Worm (Caenorhabditis elegans): ENCODE data around the gene dlst-1.

Gene dlst-1

ce11 chrV:6657532-6658259 is 51.2 kb downstream of the dlst-1 start (continued):
- TF ChIP-seq ztf-11 (tag; optimal IDR thresholded peaks at IDR 0.05) (no peak), nhr-42 (GFP tag; IDR thresholded peaks at IDR 0.05) (no peak), daf-19 (GFP tag; conservative IDR thresholded peaks at IDR 0.05) (no peak), nhr-28 (tag; optimal IDR thresholded peaks at IDR 0.05) (peak; percentile 22), vab-7 (GFP tag; IDR thresholded peaks at IDR 0.05) (no peak), zfp-3 (GFP tag; conservative IDR thresholded peaks at IDR 0.05) (no peak), ceh-62 (tag; optimal IDR thresholded peaks at IDR 0.05) (no peak), zip-11 (GFP tag; IDR thresholded peaks at IDR 0.05) (no peak), lin-13 (GFP tag; optimal IDR thresholded peaks at IDR 0.05) (no peak), cey-2 (tag; optimal IDR thresholded peaks at IDR 0.05; ENCODE audit: borderline replicate concordance, insufficient read depth) (no peak), mes-2 (tag; optimal IDR thresholded peaks at IDR 0.05; ENCODE audit: poor library complexity, severe bottlenecking) (peak; percentile 1), zip-2 (tag; optimal IDR thresholded peaks at IDR 0.05) (no peak), daf-16 (GFP tag; optimal IDR thresholded peaks at IDR 0.05) (no peak), daf-16 (tag; optimal IDR thresholded peaks at IDR 0.05) (peak; percentile 72), zfp-2 (tag; optimal IDR thresholded peaks at IDR 0.05) (no peak), Y105C5A.15 (GFP tag; IDR thresholded peaks at IDR 0.05) (no peak), mdl-1 (tag; optimal IDR thresholded peaks at IDR 0.05) (no peak), lin-1 (GFP tag; IDR thresholded peaks at IDR 0.05) (no peak), ama-1 (optimal IDR thresholded peaks at IDR 0.05) (no peak), nhr-6 (tag; optimal IDR thresholded peaks at IDR 0.05) (no peak), tra-1 (GFP tag; IDR thresholded peaks at IDR 0.05) (0 out of 2 replicates have a peak, but pooled peaks have one; percentile 40), ctbp-1 (GFP tag; IDR thresholded peaks at IDR 0.05) (no peak), hlh-30 (tag; optimal IDR thresholded peaks at IDR 0.05; ENCODE audit: insufficient read depth) (peak; percentile 60)
